Fruit fly (Drosophila melanogaster): ENCODE results near the gene CG12104.

The CG12104 gene

dm6 chr3L:1602064-1602832 is at the start of gene CG12104 (continued):
- TF ChIP-seq CG8290 (GFP tag; optimal IDR thresholded peaks at IDR 0.05), result no peak
- TF ChIP-seq CG8290 (tag; optimal IDR thresholded peaks at IDR 0.05), result peak in 1 of 2 experiments; percentile 13
- peak; percentile 42 for TF ChIP-seq CG9727 (GFP tag; optimal IDR thresholded peaks at IDR 0.05)
- peak; percentile 31 for TF ChIP-seq CG33213 (GFP tag; optimal IDR thresholded peaks at IDR 0.05)
- peak; percentile 51 for TF ChIP-seq CG10431 (GFP tag; optimal IDR thresholded peaks at IDR 0.05)
- no peak for TF ChIP-seq lbe (GFP tag; optimal IDR thresholded peaks at IDR 0.05)
- no peak for TF ChIP-seq NFAT (GFP tag; IDR thresholded peaks at IDR 0.05)
- no peak for TF ChIP-seq Stat92E (GFP tag; optimal IDR thresholded peaks at IDR 0.05)
- TF ChIP-seq Mad (GFP tag; optimal IDR thresholded peaks at IDR 0.05), result no peak
- no peak for TF ChIP-seq Doc3 (GFP tag; IDR thresholded peaks at IDR 0.05; ENCODE audit: partially characterized antibody)
- peak; percentile 22 for TF ChIP-seq CG30020 (tag; optimal IDR thresholded peaks at IDR 0.05)
- TF ChIP-seq CG1529 (GFP tag; optimal IDR thresholded peaks at IDR 0.05), result peak; percentile 27
- peak; percentile 74 for TF ChIP-seq CG9797 (GFP tag; optimal IDR thresholded peaks at IDR 0.05)
- TF ChIP-seq CG18011 (GFP tag; optimal IDR thresholded peaks at IDR 0.05), result no peak
- TF ChIP-seq CG2199 (GFP tag; IDR thresholded peaks at IDR 0.05), result peak; percentile 68; the same call in 1 of the 3 replicates
- peak; percentile 24 for TF ChIP-seq CG10462 (GFP tag; optimal IDR thresholded peaks at IDR 0.05)
- TF ChIP-seq HLH3B (GFP tag; IDR thresholded peaks at IDR 0.05), result no peak
- TF ChIP-seq CG6689 (GFP tag; IDR thresholded peaks at IDR 0.05), result 0 out of 2 replicates have a peak, but pooled peaks have one; percentile 8
- peak; percentile 99 for TF ChIP-seq exex (tag; optimal IDR thresholded peaks at IDR 0.05)
- TF ChIP-seq nmo (GFP tag; optimal IDR thresholded peaks at IDR 0.05), result peak; percentile 24
- peak; percentile 37 for TF ChIP-seq grau (tag; optimal IDR thresholded peaks at IDR 0.05)
- peak; percentile 38 for TF ChIP-seq CG13775 (GFP tag; optimal IDR thresholded peaks at IDR 0.05)
- TF ChIP-seq scrt (GFP tag; optimal IDR thresholded peaks at IDR 0.05), result no peak
- no peak for TF ChIP-seq hkb (optimal IDR thresholded peaks at IDR 0.05)
- TF ChIP-seq hkb (GFP tag; IDR thresholded peaks at IDR 0.05), result 0 out of 2 replicates have a peak, but pooled peaks have one; percentile 8
- TF ChIP-seq dm (GFP tag; optimal IDR thresholded peaks at IDR 0.05), result no peak
- no peak for TF ChIP-seq CG7372 (GFP tag; IDR thresholded peaks at IDR 0.05)
- no peak for TF ChIP-seq hb (GFP tag; IDR thresholded peaks at IDR 0.05; ENCODE audit: partially characterized antibody)
- peak; percentile 41 for TF ChIP-seq YL-1 (GFP tag; optimal IDR thresholded peaks at IDR 0.05)
- TF ChIP-seq CG15269 (tag; optimal IDR thresholded peaks at IDR 0.05), result no peak
- TF ChIP-seq amos (GFP tag; IDR thresholded peaks at IDR 0.05; ENCODE audit: partially characterized antibody), result peak; percentile 35; the same call in 1 of the 2 replicates
- TF ChIP-seq gcm (GFP tag; optimal IDR thresholded peaks at IDR 0.05), result peak; percentile 19
- no peak for TF ChIP-seq CG6272 (GFP tag; IDR thresholded peaks at IDR 0.05)
- peak; percentile 16 for TF ChIP-seq phol (tag; optimal IDR thresholded peaks at IDR 0.05)
- peak; percentile 57 for TF ChIP-seq CG14710 (tag; optimal IDR thresholded peaks at IDR 0.05)
- TF ChIP-seq CG11093 (GFP tag; IDR thresholded peaks at IDR 0.05), result no peak
- TF ChIP-seq D (optimal IDR thresholded peaks at IDR 0.05), result no peak
- peak; percentile 14 for TF ChIP-seq D (GFP tag; optimal IDR thresholded peaks at IDR 0.05)
- peak; percentile 54; the same call in 1 of the 2 replicates for TF ChIP-seq rib (GFP tag; IDR thresholded peaks at IDR 0.05)
- TF ChIP-seq CG17328 (GFP tag; IDR thresholded peaks at IDR 0.05), result 0 out of 2 replicates have a peak, but pooled peaks have one; percentile 7
- peak; percentile 33; the same call in 1 of the 2 replicates for TF ChIP-seq CG32532 (GFP tag; IDR thresholded peaks at IDR 0.05)
- TF ChIP-seq Dll (GFP tag; IDR thresholded peaks at IDR 0.05; ENCODE audit: partially characterized antibody), result peak; percentile 34; the same call in 1 of the 4 replicates
- TF ChIP-seq CG2889 (GFP tag; IDR thresholded peaks at IDR 0.05), result no peak
- TF ChIP-seq CG18476 (GFP tag; optimal IDR thresholded peaks at IDR 0.05), result no peak
- TF ChIP-seq CoRest (tag; optimal IDR thresholded peaks at IDR 0.05), result peak; percentile 42
- peak; percentile 54 for TF ChIP-seq CG31441 (GFP tag; IDR thresholded peaks at IDR 0.05)
- TF ChIP-seq CG17186 (GFP tag; optimal IDR thresholded peaks at IDR 0.05), result peak; percentile 18
- peak; percentile 86 for TF ChIP-seq Ets65A (GFP tag)
- TF ChIP-seq CG2116 (GFP tag; optimal IDR thresholded peaks at IDR 0.05), result peak; percentile 53
